Worm (Caenorhabditis elegans) whole organism, L4 larva: ENCODE measurements around the gene B0228.9.

Source experiments
- F10B5.3 ChIP-seq: sonication (generic microtip); optimal IDR thresholded peaks from 2 replicates; lab custom pipeline; 2016; ENCODE audit warnings: mild to moderate bottlenecking, missing genetic modification characterization, missing compliant biosample characterization
- F44E2.7 ChIP-seq: fragments of 200-800 bp; sonication (Bioruptor generic); IDR thresholded peaks from 2 replicates; pipeline ENCODE4 v2.1.2; 2022; ENCODE audit warnings: missing genetic modification characterization, missing compliant biosample characterization
- F49E8.2 ChIP-seq: sonication (generic microtip); optimal IDR thresholded peaks from 2 replicates; lab custom pipeline; 2016; ENCODE audit warnings: missing compliant biosample characterization, mild to moderate bottlenecking, missing genetic modification characterization, borderline replicate concordance
- T20F7.1 ChIP-seq: fragments of 200-800 bp; sonication (Bioruptor generic); optimal IDR thresholded peaks from 2 replicates; lab custom pipeline; 2018; ENCODE audit warnings: mild to moderate bottlenecking, missing genetic modification characterization, missing compliant biosample characterization
- T26A8.4 ChIP-seq: fragments of 200-800 bp; sonication (Bioruptor generic); IDR thresholded peaks from 2 replicates; pipeline ENCODE4 v1.3.6; 2022; ENCODE audit warnings: missing genetic modification characterization, missing compliant biosample characterization
- ZK337.2 ChIP-seq: fragments of 200-800 bp; sonication (Bioruptor generic); IDR thresholded peaks from 2 replicates; pipeline ENCODE4 v1.3.6; 2022; ENCODE audit warnings: missing genetic modification reagents, missing genetic modification characterization, missing compliant biosample characterization
- ZK546.5 ChIP-seq, 2 experiments: sonication (generic microtip); optimal IDR thresholded peaks; 2 replicates each; lab custom pipeline; 2017; ENCODE audit warnings: missing biosample characterization in 2 of 2, missing genetic modification characterization in 2 of 2
- aha-1 ChIP-seq: fragments of 150-350 bp; peaks from one replicate; lab custom pipeline; 2014; ENCODE audit warnings: missing biosample characterization, missing genetic modification characterization
- ama-1 ChIP-seq: fragments of 150-350 bp; optimal IDR thresholded peaks from 2 replicates; lab custom pipeline; 2014; ENCODE audit warnings: inconsistent platforms, mixed read lengths
- arid-1 ChIP-seq: fragments of 200-800 bp; sonication (Bioruptor generic); conservative IDR thresholded peaks from 2 replicates; pipeline ENCODE4 v1.3.6; 2022; ENCODE audit warnings: missing genetic modification reagents, missing genetic modification characterization, missing compliant biosample characterization
- ces-1 ChIP-seq: fragments of 150-350 bp; sonication (generic microtip); optimal IDR thresholded peaks from 4 replicates; lab custom pipeline; 2014; ENCODE audit warnings: missing biosample characterization, missing genetic modification reagents, missing genetic modification characterization
- daf-12 ChIP-seq: fragments of 150-350 bp; optimal IDR thresholded peaks from 2 replicates; lab custom pipeline; 2014; ENCODE audit warnings: missing biosample characterization, missing genetic modification reagents, missing genetic modification characterization
- duxl-1 ChIP-seq: sonication (generic microtip); optimal IDR thresholded peaks from 2 replicates; lab custom pipeline; 2016; ENCODE audit warnings: mild to moderate bottlenecking, missing genetic modification characterization, moderate library complexity, missing compliant biosample characterization; ENCODE audit not compliant: poor library complexity
- dve-1 ChIP-seq: sonication (generic microtip); optimal IDR thresholded peaks from 2 replicates; lab custom pipeline; 2017; ENCODE audit warnings: antibody characterized with exemption, mild to moderate bottlenecking, missing genetic modification characterization, missing compliant biosample characterization; ENCODE audit not compliant: insufficient read depth
- gei-8 ChIP-seq: fragments of 200-800 bp; sonication (Bioruptor generic); optimal IDR thresholded peaks from 2 replicates; lab custom pipeline; 2018; ENCODE audit warnings: mild to moderate bottlenecking, missing genetic modification characterization, missing compliant biosample characterization
- hlh-11 ChIP-seq: fragments of 200-800 bp; sonication (Bioruptor generic); optimal IDR thresholded peaks from 2 replicates; lab custom pipeline; 2018; ENCODE audit warnings: mild to moderate bottlenecking, missing genetic modification characterization, missing compliant biosample characterization
- hlh-30 ChIP-seq: sonication (generic microtip); optimal IDR thresholded peaks from 2 replicates; lab custom pipeline; 2017; ENCODE audit warnings: antibody characterized with exemption, mild to moderate bottlenecking, missing genetic modification characterization, missing compliant biosample characterization; ENCODE audit not compliant: insufficient read depth
- hmg-1.1 ChIP-seq: fragments of 200-800 bp; sonication (Bioruptor generic); IDR thresholded peaks from 2 replicates; pipeline ENCODE4 v1.3.6; 2022; ENCODE audit warnings: missing genetic modification reagents, missing genetic modification characterization, missing compliant biosample characterization
- jun-1 ChIP-seq: fragments of 150-350 bp; optimal IDR thresholded peaks from 2 replicates; lab custom pipeline; 2014; ENCODE audit warnings: missing biosample characterization, missing genetic modification reagents, missing genetic modification characterization
- lin-1 ChIP-seq: fragments of 200-800 bp; sonication (Bioruptor generic); IDR thresholded peaks from 2 replicates; pipeline ENCODE4 v1.3.6; 2022; ENCODE audit warnings: missing genetic modification reagents, missing genetic modification characterization, missing compliant biosample characterization
- lin-38 ChIP-seq: fragments of 200-800 bp; sonication (Bioruptor generic); IDR thresholded peaks from 2 replicates; pipeline ENCODE4 v1.3.6; 2022; ENCODE audit warnings: missing genetic modification reagents, missing genetic modification characterization, missing compliant biosample characterization
- lir-3 ChIP-seq: sonication (generic microtip); optimal IDR thresholded peaks from 2 replicates; lab custom pipeline; 2016; ENCODE audit warnings: mild to moderate bottlenecking, missing genetic modification characterization, missing compliant biosample characterization
- mep-1 ChIP-seq: fragments of 150-350 bp; sonication (generic microtip); optimal IDR thresholded peaks from 3 replicates; lab custom pipeline; 2014; ENCODE audit warnings: missing biosample characterization, missing genetic modification characterization
- mxl-2 ChIP-seq: fragments of 200-800 bp; sonication (Bioruptor generic); conservative IDR thresholded peaks from 2 replicates; pipeline ENCODE4 v1.3.6; 2022; ENCODE audit warnings: missing genetic modification reagents, missing genetic modification characterization, missing compliant biosample characterization
- nhr-237 ChIP-seq: sonication (generic microtip); optimal IDR thresholded peaks from 2 replicates; lab custom pipeline; 2017; ENCODE audit warnings: missing biosample characterization, missing genetic modification characterization
- nhr-25 ChIP-seq: sonication (generic microtip); optimal IDR thresholded peaks from 2 replicates; lab custom pipeline; 2017; ENCODE audit warnings: missing genetic modification characterization, mild to moderate bottlenecking, missing compliant biosample characterization, antibody characterized with exemption, moderate library complexity, borderline replicate concordance; ENCODE audit not compliant: insufficient read depth
- nhr-28 ChIP-seq: fragments of 150-350 bp; optimal IDR thresholded peaks from 2 replicates; lab custom pipeline; 2014; ENCODE audit warnings: missing biosample characterization, missing genetic modification characterization
- nhr-6 ChIP-seq: fragments of 150-350 bp; optimal IDR thresholded peaks from 2 replicates; lab custom pipeline; 2014; ENCODE audit warnings: missing biosample characterization, missing genetic modification characterization
- nhr-76 ChIP-seq: fragments of 150-350 bp; optimal IDR thresholded peaks from 2 replicates; lab custom pipeline; 2014; ENCODE audit warnings: missing biosample characterization, missing genetic modification characterization
- saeg-2 ChIP-seq: fragments of 200-800 bp; sonication (Bioruptor generic); IDR thresholded peaks from 2 replicates; pipeline ENCODE4 v1.3.6; 2022; ENCODE audit warnings: missing genetic modification reagents, missing genetic modification characterization, missing compliant biosample characterization
- sdz-12 ChIP-seq: fragments of 200-800 bp; sonication (Bioruptor generic); optimal IDR thresholded peaks from 2 replicates; lab custom pipeline; 2018; ENCODE audit warnings: mild to moderate bottlenecking, missing genetic modification characterization, missing compliant biosample characterization
- skn-1 ChIP-seq: fragments of 150-350 bp; optimal IDR thresholded peaks from 2 replicates; lab custom pipeline; 2014; ENCODE audit warnings: missing biosample characterization, missing genetic modification characterization
- unc-62 ChIP-seq, 3 experiments: fragments of 150-350 bp in 1 of 3; sonication (generic microtip); optimal IDR thresholded peaks in 2 of 3; peaks in 1 of 3; 1 replicate in 1 of 3; 2 replicates in 2 of 3; lab custom pipeline; 2014 to 2017; ENCODE audit warnings: missing biosample characterization in 3 of 3, missing genetic modification characterization in 3 of 3, missing genetic modification reagents in 3 of 3, missing genotype in 1 of 3
- vab-7 ChIP-seq: fragments of 200-800 bp; sonication (Bioruptor generic); IDR thresholded peaks from 2 replicates; pipeline ENCODE4 v1.3.6; 2022; ENCODE audit warnings: missing genetic modification reagents, missing genetic modification characterization, missing compliant biosample characterization
- zfp-3 ChIP-seq: fragments of 200-800 bp; sonication (Bioruptor generic); conservative IDR thresholded peaks from 2 replicates; pipeline ENCODE4 v1.3.6; 2022; ENCODE audit warnings: missing genetic modification reagents, missing genetic modification characterization, missing compliant biosample characterization

The B0228.9 gene

DNA sequence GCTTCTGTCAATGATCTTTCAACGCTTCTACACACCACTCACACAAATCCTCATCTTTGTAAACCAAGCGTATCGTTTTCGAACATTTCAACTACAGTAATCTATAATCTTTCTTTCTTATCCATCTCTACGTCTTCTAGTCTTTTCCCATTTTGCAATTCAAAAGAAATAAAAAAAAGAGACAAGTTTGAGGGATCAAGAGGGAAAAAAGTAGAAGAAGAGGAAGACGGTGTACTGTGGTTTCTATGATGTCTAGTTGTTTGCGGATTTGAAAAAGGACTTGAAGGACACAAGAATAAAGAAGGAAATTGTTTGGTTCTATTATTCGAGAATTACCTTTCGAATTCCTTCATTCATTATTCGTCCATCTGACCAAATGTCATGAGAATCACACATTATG is 29.0 kb upstream of the B0228.9 start:
- TF ChIP-seq duxl-1 (tag; lab: Kevin White, UChicago) (no peak), unc-62 (GFP tag; optimal IDR thresholded peaks at IDR 0.05 in 1 of 2; lab: Kevin White, UChicago) (no peak), unc-62 (tag; optimal IDR thresholded peaks at IDR 0.05; lab: Kevin White, UChicago) (no peak), F49E8.2 (tag; lab: Kevin White, UChicago) (no peak), ces-1 (GFP tag; lab: Kevin White, UChicago) (no peak), ZK546.5 (tag; optimal IDR thresholded peaks at IDR 0.05; lab: Kevin White, UChicago) (no peak), nhr-76 (tag; lab: Kevin White, UChicago) (no peak), zfp-3 (no peak), saeg-2 (GFP tag; lab: Robert Waterston, UW) (no peak), T26A8.4 (no peak), hlh-30 (no peak)

DNA sequence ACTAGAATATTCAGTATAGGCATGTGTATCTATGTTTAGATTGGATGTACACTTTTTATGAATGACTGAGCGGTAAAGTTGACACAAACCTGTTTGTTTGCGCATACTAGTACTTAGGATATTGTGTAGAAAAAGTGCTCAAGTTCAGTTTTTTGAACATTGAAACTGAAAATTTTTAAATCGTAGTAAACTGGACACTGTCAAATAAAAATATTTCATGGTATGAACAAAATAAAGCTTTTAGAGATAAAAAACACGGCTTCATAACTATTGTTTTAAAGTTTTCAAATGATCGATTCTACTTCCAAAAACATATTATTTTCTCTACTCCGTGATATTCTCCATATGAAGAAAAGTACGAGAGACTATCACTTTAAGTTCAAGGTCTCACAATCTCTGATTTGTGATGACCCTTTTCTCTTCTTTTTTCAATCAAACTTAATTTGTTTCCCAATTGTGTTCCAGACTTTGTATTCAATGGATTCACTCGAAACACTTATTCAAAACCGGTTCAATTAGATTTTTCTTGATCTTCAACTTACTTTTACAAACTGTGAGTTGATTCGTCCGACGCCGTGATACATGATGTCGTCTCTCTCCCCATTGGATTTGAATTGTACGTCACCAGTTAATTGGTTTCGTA is 28.1 kb upstream of the B0228.9 start:
- TF ChIP-seq unc-62 (GFP tag; optimal IDR thresholded peaks at IDR 0.05 in 1 of 2; lab: Kevin White, UChicago) (peak in 1 of 2 experiments; percentile 0), unc-62 (tag; optimal IDR thresholded peaks at IDR 0.05; lab: Kevin White, UChicago) (no peak), nhr-25 (peak; percentile 71), daf-12 (tag; lab: Kevin White, UChicago) (no peak), mep-1 (peak; percentile 56), T20F7.1 (GFP tag; lab: Kevin White, UChicago) (peak; percentile 19), aha-1 (peak; percentile 63), arid-1 (GFP tag; lab: Robert Waterston, UW) (no peak), ama-1 (peak; percentile 47), dve-1 (no peak), T26A8.4 (peak; percentile 25; the same call in 1 of the 2 replicates)

DNA sequence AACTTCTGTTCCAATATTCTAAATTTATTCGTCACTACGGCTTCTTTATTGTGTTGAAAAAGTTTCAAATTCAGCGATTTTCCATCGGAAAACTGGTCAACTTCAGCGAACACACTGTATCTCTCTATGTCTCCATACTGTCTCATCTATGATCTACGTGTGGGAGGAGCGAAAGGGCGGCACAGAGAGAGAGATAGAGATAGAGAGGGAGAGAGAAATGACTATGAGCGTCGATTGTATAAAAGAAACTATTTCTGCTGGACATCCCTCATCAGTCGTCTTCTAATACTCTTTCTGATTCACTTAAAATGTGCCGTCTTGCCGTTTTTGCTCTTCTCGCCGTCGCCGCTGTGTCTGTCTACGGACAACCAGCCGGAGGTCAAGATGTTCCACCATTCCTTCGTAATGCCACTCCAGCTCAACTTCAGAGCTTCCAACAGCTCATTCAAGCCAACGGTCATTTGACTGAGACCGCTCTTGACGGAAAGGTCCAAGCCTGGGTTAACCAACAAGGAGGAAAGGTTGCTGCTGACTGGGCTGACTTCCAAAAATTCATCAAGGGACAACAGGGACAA is 26.9 kb upstream of the B0228.9 start, which contains the start of gene srlf-1:
TSS of gene srlf-1 (plus strand) at position 268 of the 575 bp plus-strand sequence.
- TF ChIP-seq hlh-11 (peak; percentile 14), mxl-2 (GFP tag; lab: Robert Waterston, UW) (0 out of 2 replicates have a peak, but pooled peaks have one; percentile 34), skn-1 (no peak), ama-1 (peak; percentile 90), gei-8 (GFP tag; lab: Kevin White, UChicago) (peak; percentile 16), nhr-28 (peak; percentile 34)

DNA sequence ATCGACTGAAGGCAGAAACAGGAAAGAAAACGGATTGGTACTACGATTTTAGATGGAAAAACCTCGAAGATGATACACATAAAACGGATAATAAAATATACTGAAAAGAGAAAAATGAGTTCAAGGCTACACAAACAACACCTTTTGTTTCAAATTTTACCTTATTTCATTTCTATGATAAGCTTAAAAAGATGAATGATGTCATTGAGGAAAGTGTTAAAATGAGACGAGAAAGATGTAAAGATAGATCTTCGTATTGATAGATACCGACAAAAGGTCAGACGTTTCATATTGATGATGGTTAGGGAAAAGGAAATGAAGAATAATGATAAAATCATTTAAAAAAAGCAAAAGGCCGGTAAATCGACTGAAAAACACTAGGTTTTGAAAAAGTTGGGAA is 26.1 kb upstream of the B0228.9 start:
- TF ChIP-seq unc-62 (GFP tag; optimal IDR thresholded peaks at IDR 0.05 in 1 of 2; lab: Kevin White, UChicago) (peak in 1 of 2 experiments; percentile 58), unc-62 (tag; optimal IDR thresholded peaks at IDR 0.05; lab: Kevin White, UChicago) (no peak), F10B5.3 (tag; lab: Kevin White, UChicago) (no peak)

DNA sequence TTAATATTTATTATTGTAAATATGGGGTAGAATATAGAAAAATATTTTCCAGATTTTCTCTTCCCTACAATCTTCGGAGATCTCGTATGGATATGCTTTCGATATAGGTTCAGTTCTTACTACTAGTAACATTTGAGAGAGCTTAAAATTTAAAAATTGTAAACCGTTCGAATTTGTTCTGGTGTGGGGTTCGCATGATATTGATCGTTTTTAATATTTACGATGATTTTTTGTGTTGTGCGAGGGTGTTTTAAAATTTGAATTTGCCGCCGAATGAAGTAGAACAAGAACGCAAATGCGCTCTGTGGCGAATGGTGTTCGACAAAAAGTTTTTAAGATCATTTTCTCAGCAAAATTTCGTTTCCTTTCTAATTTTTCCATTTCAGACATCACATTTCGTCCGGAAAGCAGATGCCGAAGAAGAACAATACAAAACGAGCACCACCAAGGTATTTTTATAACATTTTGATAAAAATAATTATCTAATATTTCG is 20.0 kb upstream of the B0228.9 start, which contains the start of gene skr-17:
TSS of gene skr-17 (plus strand) at position 51 of the 493 bp plus-strand sequence.
- no peak for TF ChIP-seq ZK337.2 (GFP tag; lab: Robert Waterston, UW)
- no peak for TF ChIP-seq nhr-6 (tag; lab: Kevin White, UChicago)
- TF ChIP-seq sdz-12 (GFP tag; lab: Kevin White, UChicago) = no peak
- TF ChIP-seq F44E2.7 (GFP tag; lab: Robert Waterston, UW) = no peak
- TF ChIP-seq lin-1 (GFP tag; lab: Robert Waterston, UW) = no peak
- no peak for TF ChIP-seq ces-1 (GFP tag; lab: Kevin White, UChicago)
- TF ChIP-seq nhr-237 (tag; lab: Kevin White, UChicago) = no peak
- TF ChIP-seq lin-38 (GFP tag; lab: Robert Waterston, UW) = peak; percentile 62
- no peak for TF ChIP-seq hmg-1.1 (GFP tag; lab: Robert Waterston, UW)
- TF ChIP-seq jun-1 (tag; lab: Kevin White, UChicago) = no peak
- no peak for TF ChIP-seq lir-3 (tag; lab: Kevin White, UChicago)
- TF ChIP-seq unc-62 (GFP tag; optimal IDR thresholded peaks at IDR 0.05 in 1 of 2; lab: Kevin White, UChicago) = peak in 1 of 2 experiments; percentile 11
- no peak for TF ChIP-seq unc-62 (tag; optimal IDR thresholded peaks at IDR 0.05; lab: Kevin White, UChicago)
- TF ChIP-seq daf-12 (tag; lab: Kevin White, UChicago) = no peak
- TF ChIP-seq vab-7 (GFP tag; lab: Robert Waterston, UW) = no peak
- TF ChIP-seq zfp-3 = no peak
